Worm (Caenorhabditis elegans): ENCODE measurements around the gene M02E1.4.
A peak's percentile ranks its signal among the peaks of the same experiment; 100 is the strongest.

Gene M02E1.4

DNA sequence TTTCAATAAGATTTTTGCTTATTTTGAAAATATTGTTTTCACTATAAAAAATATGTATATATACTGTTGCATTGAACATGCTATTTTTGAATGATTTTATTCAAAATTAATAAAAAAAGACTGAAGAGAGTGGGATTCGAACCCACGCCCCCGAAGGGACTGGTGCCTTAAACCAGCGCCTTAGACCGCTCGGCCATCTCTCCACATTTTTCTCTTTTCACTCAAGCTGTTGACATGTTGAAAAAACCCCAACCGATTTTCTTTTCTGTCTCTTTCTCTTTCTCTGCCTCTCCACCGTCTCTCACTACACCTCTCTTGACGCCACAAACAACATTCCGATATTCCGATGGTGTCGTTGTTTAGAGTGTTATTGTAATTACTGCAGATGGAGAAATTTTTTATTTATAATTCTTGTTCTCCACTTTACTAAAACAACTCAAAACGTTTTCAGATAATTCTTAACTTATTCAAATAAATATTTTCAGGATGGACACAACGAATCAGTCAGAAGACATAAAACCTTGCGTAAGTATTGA is 40.1 kb downstream of the M02E1.4 start, which contains the start of gene sor-3 (continued):
- TF ChIP-seq snpc-1.3 (tag; optimal IDR thresholded peaks at IDR 0.05; ENCODE audit: insufficient read depth) (peak; percentile 78), T26A5.8 (tag; optimal IDR thresholded peaks at IDR 0.05) (no peak), gei-17 (GFP tag; optimal IDR thresholded peaks at IDR 0.05) (peak; percentile 17), pbrm-1 (GFP tag; IDR thresholded peaks at IDR 0.05) (peak; percentile 79), lsl-1 (GFP tag; optimal IDR thresholded peaks at IDR 0.05) (peak; percentile 0), sptf-2 (GFP tag; optimal IDR thresholded peaks at IDR 0.05) (no peak), efl-1 (GFP tag; optimal IDR thresholded peaks at IDR 0.05) (no peak), hlh-26 (GFP tag; conservative IDR thresholded peaks at IDR 0.05) (no peak), B0261.1 (tag; optimal IDR thresholded peaks at IDR 0.05) (peak; percentile 96), K12H6.12 (tag; optimal IDR thresholded peaks at IDR 0.05) (peak; percentile 76), F57A8.1 (GFP tag; optimal IDR thresholded peaks at IDR 0.05) (no peak), chd-7 (tag; optimal IDR thresholded peaks at IDR 0.05) (peak; percentile 64), snpc-3.4 (tag; optimal IDR thresholded peaks at IDR 0.05) (peak; percentile 86), D2030.7 (GFP tag; IDR thresholded peaks at IDR 0.05) (peak; percentile 84), Y95B8A.8 (GFP tag; IDR thresholded peaks at IDR 0.05) (no peak), pha-4 (tag; optimal IDR thresholded peaks at IDR 0.05) (no peak), Y79H2A.3 (GFP tag; conservative IDR thresholded peaks at IDR 0.05) (no peak), F22D6.2 (tag; optimal IDR thresholded peaks at IDR 0.05) (peak; percentile 61), hrde-1 (tag; optimal IDR thresholded peaks at IDR 0.05; ENCODE audit: borderline replicate concordance) (peak; percentile 72), F39B2.1 (GFP tag; IDR thresholded peaks at IDR 0.05) (no peak), aptf-3 (GFP tag; IDR thresholded peaks at IDR 0.05) (no peak), zfh-2 (GFP tag; conservative IDR thresholded peaks at IDR 0.05) (0 out of 2 replicates have a peak, but pooled peaks have one; percentile 30), F55B11.4 (tag; optimal IDR thresholded peaks at IDR 0.05; ENCODE audit: borderline replicate concordance, insufficient read depth) (no peak), K11D2.4 (GFP tag; IDR thresholded peaks at IDR 0.05) (peak; percentile 68), F23B12.7 (tag; optimal IDR thresholded peaks at IDR 0.05; ENCODE audit: insufficient read depth) (peak; percentile 94), cebp-1 (GFP tag; IDR thresholded peaks at IDR 0.05) (no peak), cebp-1 (tag; optimal IDR thresholded peaks at IDR 0.05) (no peak), atf-7 (tag; optimal IDR thresholded peaks at IDR 0.05) (no peak), attf-6 (GFP tag; IDR thresholded peaks at IDR 0.05) (0 out of 2 replicates have a peak, but pooled peaks have one; percentile 24), ztf-22 (GFP tag; optimal IDR thresholded peaks at IDR 0.05) (no peak), cebp-2 (GFP tag; IDR thresholded peaks at IDR 0.05) (peak; percentile 62; the same call in 1 of the 2 replicates), lin-54 (GFP tag; optimal IDR thresholded peaks at IDR 0.05) (no peak), ZK185.1 (tag; optimal IDR thresholded peaks at IDR 0.05; ENCODE audit: poor library complexity, severe bottlenecking) (peak; percentile 73), ztf-28 (GFP tag; IDR thresholded peaks at IDR 0.05) (0 out of 2 replicates have a peak, but pooled peaks have one; percentile 35), ztf-6 (GFP tag; IDR thresholded peaks at IDR 0.05) (peak; percentile 24; the same call in 1 of the 2 replicates), B0336.3 (GFP tag; IDR thresholded peaks at IDR 0.05) (no peak), repo-1 (tag; optimal IDR thresholded peaks at IDR 0.05) (peak; percentile 30), ztf-26 (tag; optimal IDR thresholded peaks at IDR 0.05) (peak; percentile 39), tlf-1 (GFP tag; optimal IDR thresholded peaks at IDR 0.05) (no peak), die-1 (tag; optimal IDR thresholded peaks at IDR 0.05) (peak; percentile 91), ceh-40 (GFP tag; IDR thresholded peaks at IDR 0.05) (0 out of 2 replicates have a peak, but pooled peaks have one; percentile 38), ceh-58 (GFP tag; IDR thresholded peaks at IDR 0.05) (no peak), hsf-1 (GFP tag; IDR thresholded peaks at IDR 0.05) (no peak), ceh-27 (GFP tag; optimal IDR thresholded peaks at IDR 0.05) (peak; percentile 42), xnd-1 (tag; optimal IDR thresholded peaks at IDR 0.05) (no peak), nhr-27 (tag; optimal IDR thresholded peaks at IDR 0.05) (no peak), Y53F4B.3 (GFP tag; IDR thresholded peaks at IDR 0.05) (no peak), madf-3 (GFP tag; IDR thresholded peaks at IDR 0.05) (no peak)

Measured in whole organism, young adult.